Fruit fly (Drosophila melanogaster): ENCODE measurements around the gene pb.

Gene pb

dm6 chr3R:6760755-6761647 is 19.1 kb upstream of the pb start (continued):
- TF ChIP-seq az2 (GFP tag; optimal IDR thresholded peaks at IDR 0.05) (peak; percentile 54), Antp (GFP tag; optimal IDR thresholded peaks at IDR 0.05) (no peak), odd (GFP tag; optimal IDR thresholded peaks at IDR 0.05) (peak; percentile 41), CG7987 (GFP tag; optimal IDR thresholded peaks at IDR 0.05) (no peak), Dip2 (GFP tag; IDR thresholded peaks at IDR 0.05) (no peak), Doc3 (GFP tag; IDR thresholded peaks at IDR 0.05; ENCODE audit: partially characterized antibody) (no peak), hkb (optimal IDR thresholded peaks at IDR 0.05) (no peak), hkb (GFP tag; IDR thresholded peaks at IDR 0.05) (no peak), CG6765 (GFP tag; optimal IDR thresholded peaks at IDR 0.05) (no peak), Abd-B (GFP tag; optimal IDR thresholded peaks at IDR 0.05) (peak; percentile 29), pb (GFP tag; optimal IDR thresholded peaks at IDR 0.05) (no peak), CG30431 (GFP tag; optimal IDR thresholded peaks at IDR 0.05) (no peak), chinmo (GFP tag; IDR thresholded peaks at IDR 0.05; ENCODE audit: partially characterized antibody) (no peak), CG10959 (GFP tag; IDR thresholded peaks at IDR 0.05) (0 out of 2 replicates have a peak, but pooled peaks have one; percentile 47), MESR4 (GFP tag; optimal IDR thresholded peaks at IDR 0.05) (no peak), Neu2 (GFP tag; optimal IDR thresholded peaks at IDR 0.05; ENCODE audit: borderline replicate concordance) (no peak), CG10654 (GFP tag; optimal IDR thresholded peaks at IDR 0.05) (no peak), jing (GFP tag; optimal IDR thresholded peaks at IDR 0.05) (no peak), CG4730 (GFP tag; IDR thresholded peaks at IDR 0.05) (no peak), CG3281 (GFP tag; optimal IDR thresholded peaks at IDR 0.05) (peak; percentile 21), Gug (GFP tag; IDR thresholded peaks at IDR 0.05) (0 out of 4 replicates have a peak, but pooled peaks have one; percentile 21), Aef1 (GFP tag; IDR thresholded peaks at IDR 0.05) (no peak), CG1832 (GFP tag; optimal IDR thresholded peaks at IDR 0.05) (peak; percentile 79), CG2678 (tag; optimal IDR thresholded peaks at IDR 0.05) (peak; percentile 65), grau (tag; optimal IDR thresholded peaks at IDR 0.05) (peak; percentile 62), HHEX (GFP tag; optimal IDR thresholded peaks at IDR 0.05) (no peak), CG17912 (GFP tag; optimal IDR thresholded peaks at IDR 0.05) (no peak), CG8388 (GFP tag; optimal IDR thresholded peaks at IDR 0.05) (peak; percentile 98), tin (GFP tag; optimal IDR thresholded peaks at IDR 0.05) (peak; percentile 34), sens (GFP tag) (peak; percentile 81), CG18011 (GFP tag; optimal IDR thresholded peaks at IDR 0.05) (no peak), CG3838 (GFP tag; optimal IDR thresholded peaks at IDR 0.05) (no peak), Gsc (GFP tag; IDR thresholded peaks at IDR 0.05) (no peak), CG11398 (GFP tag; optimal IDR thresholded peaks at IDR 0.05) (no peak), Xrp1 (GFP tag; IDR thresholded peaks at IDR 0.05) (peak; percentile 39; the same call in 1 of the 2 replicates), Stat92E (GFP tag; optimal IDR thresholded peaks at IDR 0.05) (no peak), vnd (GFP tag; IDR thresholded peaks at IDR 0.05; ENCODE audit: partially characterized antibody) (no peak), CG11723 (GFP tag; optimal IDR thresholded peaks at IDR 0.05) (no peak), Oaz (GFP tag; IDR thresholded peaks at IDR 0.05) (no peak), esg (GFP tag; conservative IDR thresholded peaks at IDR 0.05) (0 out of 2 replicates have a peak, but pooled peaks have one; percentile 16), twi (tag; optimal IDR thresholded peaks at IDR 0.05) (peak; percentile 65), sob (GFP tag; IDR thresholded peaks at IDR 0.05) (no peak), CG12071 (GFP tag; optimal IDR thresholded peaks at IDR 0.05) (no peak), CG15269 (tag; optimal IDR thresholded peaks at IDR 0.05) (peak; percentile 39), luna (GFP tag; optimal IDR thresholded peaks at IDR 0.05) (no peak), CG17612 (GFP tag; IDR thresholded peaks at IDR 0.05) (no peak), btn (GFP tag; optimal IDR thresholded peaks at IDR 0.05) (no peak), CG10431 (GFP tag; optimal IDR thresholded peaks at IDR 0.05) (no peak), CG12659 (GFP tag; optimal IDR thresholded peaks at IDR 0.05) (peak; percentile 15)

Data from whole organism, embryonic.